Worm (Caenorhabditis elegans) whole organism, young adult: ENCODE measurements around the gene hpo-28.

ENCODE experiments used
- B0019.2 ChIP-seq: fragments of 200-800 bp; sonication (Bioruptor generic); conservative IDR thresholded peaks from 2 replicates; pipeline ENCODE4 v1.3.6; 2022; ENCODE audit warnings: missing genetic modification reagents, missing genetic modification characterization, missing compliant biosample characterization
- C17E4.6 ChIP-seq: fragments of 200-800 bp; sonication (Bioruptor generic); IDR thresholded peaks from 2 replicates; pipeline ENCODE4 v1.3.6; 2022; ENCODE audit warnings: missing genetic modification reagents, missing genetic modification characterization, missing compliant biosample characterization
- D2030.7 ChIP-seq: fragments of 200-800 bp; sonication (Bioruptor generic); IDR thresholded peaks from 2 replicates; pipeline ENCODE4 v1.3.6; 2022; ENCODE audit warnings: missing genetic modification reagents, missing genetic modification characterization, missing compliant biosample characterization
- F39B2.1 ChIP-seq: fragments of 200-800 bp; sonication (Bioruptor generic); IDR thresholded peaks from 2 replicates; pipeline ENCODE4 v1.3.6; 2022; ENCODE audit warnings: missing genetic modification reagents, missing genetic modification characterization, missing compliant biosample characterization
- F57A8.1 ChIP-seq: fragments of 200-800 bp; sonication (Bioruptor generic); optimal IDR thresholded peaks from 2 replicates; lab custom pipeline; 2018; ENCODE audit warnings: mild to moderate bottlenecking, missing genetic modification characterization, moderate library complexity, missing compliant biosample characterization
- F57C9.4 ChIP-seq: sonication (generic microtip); optimal IDR thresholded peaks from 2 replicates; lab custom pipeline; 2017; ENCODE audit warnings: mild to moderate bottlenecking, missing genetic modification characterization, missing compliant biosample characterization
- K11D2.4 ChIP-seq: fragments of 200-800 bp; sonication (Bioruptor generic); IDR thresholded peaks from 2 replicates; pipeline ENCODE4 v1.3.6; 2022; ENCODE audit warnings: missing genetic modification reagents, missing genetic modification characterization, missing compliant biosample characterization
- K12H6.12 ChIP-seq: fragments of 200-800 bp; sonication (Bioruptor generic); optimal IDR thresholded peaks from 2 replicates; lab custom pipeline; 2018; ENCODE audit warnings: mild to moderate bottlenecking, missing genetic modification characterization, missing compliant biosample characterization
- T07F8.4 ChIP-seq: sonication (generic microtip); optimal IDR thresholded peaks from 2 replicates; lab custom pipeline; 2016; ENCODE audit warnings: mild to moderate bottlenecking, missing genetic modification characterization, moderate library complexity, missing compliant biosample characterization
- Y53G8AR.9 ChIP-seq: fragments of 200-800 bp; sonication (Bioruptor generic); conservative IDR thresholded peaks from 2 replicates; pipeline ENCODE4 v1.3.6; 2022; ENCODE audit warnings: missing genetic modification reagents, missing genetic modification characterization, missing compliant biosample characterization
- Y56A3A.18 ChIP-seq: fragments of 200-800 bp; sonication (Bioruptor generic); IDR thresholded peaks from 2 replicates; pipeline ENCODE4 v1.3.6; 2022; ENCODE audit warnings: missing genetic modification reagents, missing genetic modification characterization, missing compliant biosample characterization
- Y95B8A.8 ChIP-seq: fragments of 200-800 bp; sonication (Bioruptor generic); IDR thresholded peaks from 2 replicates; pipeline ENCODE4 v1.3.6; 2022; ENCODE audit warnings: missing genetic modification reagents, missing genetic modification characterization, missing compliant biosample characterization
- aptf-2 ChIP-seq: fragments of 200-800 bp; sonication (Bioruptor generic); conservative IDR thresholded peaks from 2 replicates; pipeline ENCODE4 v1.3.6; 2022; ENCODE audit warnings: missing genetic modification reagents, missing genetic modification characterization, missing compliant biosample characterization
- athp-1 ChIP-seq: sonication (generic microtip); optimal IDR thresholded peaks from 2 replicates; lab custom pipeline; 2017; ENCODE audit warnings: mild to moderate bottlenecking, missing genetic modification characterization, missing compliant biosample characterization
- attf-3 ChIP-seq: fragments of 200-800 bp; sonication (Bioruptor generic); conservative IDR thresholded peaks from 2 replicates; pipeline ENCODE4 v1.3.6; 2022; ENCODE audit warnings: missing genetic modification reagents, missing genetic modification characterization, missing compliant biosample characterization
- bed-1 ChIP-seq: fragments of 200-800 bp; sonication (Bioruptor generic); IDR thresholded peaks from 2 replicates; pipeline ENCODE4 v1.3.6; 2022; ENCODE audit warnings: missing genetic modification reagents, missing genetic modification characterization, missing compliant biosample characterization
- bed-2 ChIP-seq: fragments of 200-800 bp; sonication (Bioruptor generic); IDR thresholded peaks from 2 replicates; pipeline ENCODE4 v1.3.6; 2022; ENCODE audit warnings: missing genetic modification reagents, missing genetic modification characterization, missing compliant biosample characterization
- ceh-27 ChIP-seq: fragments of 200-800 bp; sonication (Bioruptor generic); optimal IDR thresholded peaks from 2 replicates; lab custom pipeline; 2018; ENCODE audit warnings: mild to moderate bottlenecking, missing genetic modification characterization, moderate library complexity, missing compliant biosample characterization
- ceh-40 ChIP-seq: fragments of 200-800 bp; sonication (Bioruptor generic); IDR thresholded peaks from 2 replicates; pipeline ENCODE4 v1.3.6; 2022; ENCODE audit warnings: missing genetic modification characterization, missing compliant biosample characterization
- ceh-91 ChIP-seq: fragments of 200-800 bp; sonication (Bioruptor generic); IDR thresholded peaks from 2 replicates; pipeline ENCODE4 v1.3.6; 2022; ENCODE audit warnings: missing genetic modification reagents, missing genetic modification characterization, missing compliant biosample characterization
- dpl-1 ChIP-seq: fragments of 150-350 bp; optimal IDR thresholded peaks from 2 replicates; lab custom pipeline; 2014; ENCODE audit warnings: missing biosample characterization, missing genetic modification reagents, missing genetic modification characterization
- egl-18 ChIP-seq: fragments of 200-800 bp; sonication (Bioruptor generic); IDR thresholded peaks from 2 replicates; pipeline ENCODE4 v1.3.6; 2022; ENCODE audit warnings: missing genetic modification reagents, missing genetic modification characterization, missing compliant biosample characterization
- egrh-3 ChIP-seq: fragments of 200-800 bp; sonication (Bioruptor generic); IDR thresholded peaks from 2 replicates; pipeline ENCODE4 v1.3.6; 2022; ENCODE audit warnings: missing genetic modification reagents, missing genetic modification characterization, missing compliant biosample characterization
- hlh-26 ChIP-seq: fragments of 200-800 bp; sonication (Bioruptor generic); conservative IDR thresholded peaks from 2 replicates; pipeline ENCODE4 v1.3.6; 2022; ENCODE audit warnings: missing genetic modification reagents, missing genetic modification characterization, missing compliant biosample characterization
- hsf-1 ChIP-seq: fragments of 200-800 bp; sonication (Bioruptor generic); IDR thresholded peaks from 2 replicates; pipeline ENCODE4 v1.3.6; 2022; ENCODE audit warnings: missing genetic modification reagents, missing genetic modification characterization, missing compliant biosample characterization
- lin-40 ChIP-seq: sonication (generic microtip); optimal IDR thresholded peaks from 2 replicates; lab custom pipeline; 2016; ENCODE audit warnings: missing genetic modification characterization, mild to moderate bottlenecking, missing compliant biosample characterization, missing genotype, missing genetic modification reagents
- lin-54 ChIP-seq: fragments of 200-800 bp; sonication (Bioruptor generic); optimal IDR thresholded peaks from 2 replicates; lab custom pipeline; 2018; ENCODE audit warnings: mild to moderate bottlenecking, missing genetic modification characterization, missing compliant biosample characterization
- lsy-27 ChIP-seq: sonication (generic microtip); optimal IDR thresholded peaks from 2 replicates; lab custom pipeline; 2017; ENCODE audit warnings: missing genetic modification characterization, mild to moderate bottlenecking, missing compliant biosample characterization, antibody characterized with exemption, missing genotype, borderline replicate concordance; ENCODE audit not compliant: insufficient read depth
- madf-6 ChIP-seq: fragments of 200-800 bp; sonication (Bioruptor generic); IDR thresholded peaks from 2 replicates; pipeline ENCODE4 v1.3.6; 2022; ENCODE audit warnings: missing genetic modification reagents, missing genetic modification characterization, missing compliant biosample characterization
- madf-8 ChIP-seq: fragments of 200-800 bp; sonication (Bioruptor generic); conservative IDR thresholded peaks from 2 replicates; pipeline ENCODE4 v1.3.6; 2022; ENCODE audit warnings: missing genetic modification reagents, missing genetic modification characterization, missing compliant biosample characterization
- mcd-1 ChIP-seq: fragments of 200-800 bp; sonication (Bioruptor generic); IDR thresholded peaks from 2 replicates; pipeline ENCODE4 v1.3.6; 2022; ENCODE audit warnings: missing genetic modification reagents, missing genetic modification characterization, missing compliant biosample characterization
- mes-4 ChIP-seq: sonication (generic microtip); optimal IDR thresholded peaks from 2 replicates; lab custom pipeline; 2016; ENCODE audit warnings: missing genotype, missing genetic modification characterization, missing compliant biosample characterization
- nfya-2 ChIP-seq: fragments of 200-800 bp; sonication (Bioruptor generic); IDR thresholded peaks from 2 replicates; pipeline ENCODE4 v1.3.6; 2022; ENCODE audit warnings: missing genetic modification reagents, missing genetic modification characterization, missing compliant biosample characterization
- nhr-179 ChIP-seq: sonication (generic microtip); optimal IDR thresholded peaks from 2 replicates; lab custom pipeline; 2016; ENCODE audit warnings: mild to moderate bottlenecking, missing genetic modification characterization, missing compliant biosample characterization
- rcor-1 ChIP-seq: fragments of 200-800 bp; sonication (Bioruptor generic); IDR thresholded peaks from 2 replicates; pipeline ENCODE4 v1.3.6; 2022; ENCODE audit warnings: missing genetic modification reagents, missing genetic modification characterization, missing compliant biosample characterization
- rpc-1 ChIP-seq, 2 experiments: fragments of 150-350 bp in 1 of 2; sonication (generic microtip) in 1 of 2; optimal IDR thresholded peaks; 2 replicates each; lab custom pipeline; 2014 to 2018; ENCODE audit warnings: missing biosample characterization in 1 of 2, missing genetic modification characterization in 1 of 2, missing genetic modification reagents in 1 of 2, missing genotype in 1 of 2
- snpc-1.1 ChIP-seq: sonication (generic microtip); optimal IDR thresholded peaks from 2 replicates; lab custom pipeline; 2017; ENCODE audit warnings: missing genetic modification characterization, mild to moderate bottlenecking, missing compliant biosample characterization, antibody characterized with exemption, moderate library complexity, missing genotype, missing genetic modification reagents; ENCODE audit not compliant: insufficient read depth
- snpc-1.3 ChIP-seq: sonication (generic microtip); optimal IDR thresholded peaks from 2 replicates; lab custom pipeline; 2017; ENCODE audit warnings: missing genetic modification characterization, mild to moderate bottlenecking, missing compliant biosample characterization, antibody characterized with exemption, moderate library complexity, missing genotype, missing genetic modification reagents; ENCODE audit not compliant: insufficient read depth
- snpc-3.4 ChIP-seq: sonication (generic microtip); optimal IDR thresholded peaks from 2 replicates; lab custom pipeline; 2017; ENCODE audit warnings: missing genetic modification characterization, mild to moderate bottlenecking, missing compliant biosample characterization, antibody characterized with exemption, moderate library complexity, missing genotype, missing genetic modification reagents
- snpc-4 ChIP-seq, 5 experiments: fragments of 150-350 bp in 1 of 5; sonication (generic microtip) in 4 of 5; optimal IDR thresholded peaks; 2 replicates each; lab custom pipeline; 2014 to 2018; ENCODE audit warnings: missing genetic modification characterization in 5 of 5, missing biosample characterization in 3 of 5, antibody characterized with exemption in 2 of 5, mild to moderate bottlenecking in 2 of 5, missing compliant biosample characterization in 2 of 5, missing genotype in 2 of 5, moderate library complexity in 2 of 5, missing genetic modification reagents in 1 of 5
- sptf-2 ChIP-seq: fragments of 200-800 bp; sonication (Bioruptor generic); optimal IDR thresholded peaks from 2 replicates; lab custom pipeline; 2018; ENCODE audit warnings: mild to moderate bottlenecking, missing genetic modification characterization, missing compliant biosample characterization
- tbp1 ChIP-seq: fragments of 200-800 bp; sonication (Bioruptor generic); optimal IDR thresholded peaks from 2 replicates; lab custom pipeline; 2018; ENCODE audit warnings: mild to moderate bottlenecking, missing genetic modification characterization, missing compliant biosample characterization
- tlf-1 ChIP-seq: fragments of 200-800 bp; sonication (Bioruptor generic); optimal IDR thresholded peaks from 2 replicates; lab custom pipeline; 2018; ENCODE audit warnings: mild to moderate bottlenecking, missing genetic modification characterization, missing compliant biosample characterization
- xnd-1 ChIP-seq: sonication (generic microtip); optimal IDR thresholded peaks from 2 replicates; lab custom pipeline; 2016; ENCODE audit warnings: missing genotype, missing genetic modification reagents, missing genetic modification characterization, missing compliant biosample characterization
- zfh-2 ChIP-seq: fragments of 200-800 bp; sonication (Bioruptor generic); conservative IDR thresholded peaks from 2 replicates; pipeline ENCODE4 v1.3.6; 2022; ENCODE audit warnings: missing genetic modification reagents, missing genetic modification characterization, missing compliant biosample characterization
- ztf-22 ChIP-seq: fragments of 200-800 bp; sonication (Bioruptor generic); optimal IDR thresholded peaks from 2 replicates; lab custom pipeline; 2018; ENCODE audit warnings: mild to moderate bottlenecking, missing genetic modification characterization, moderate library complexity, missing compliant biosample characterization

Gene hpo-28

DNA sequence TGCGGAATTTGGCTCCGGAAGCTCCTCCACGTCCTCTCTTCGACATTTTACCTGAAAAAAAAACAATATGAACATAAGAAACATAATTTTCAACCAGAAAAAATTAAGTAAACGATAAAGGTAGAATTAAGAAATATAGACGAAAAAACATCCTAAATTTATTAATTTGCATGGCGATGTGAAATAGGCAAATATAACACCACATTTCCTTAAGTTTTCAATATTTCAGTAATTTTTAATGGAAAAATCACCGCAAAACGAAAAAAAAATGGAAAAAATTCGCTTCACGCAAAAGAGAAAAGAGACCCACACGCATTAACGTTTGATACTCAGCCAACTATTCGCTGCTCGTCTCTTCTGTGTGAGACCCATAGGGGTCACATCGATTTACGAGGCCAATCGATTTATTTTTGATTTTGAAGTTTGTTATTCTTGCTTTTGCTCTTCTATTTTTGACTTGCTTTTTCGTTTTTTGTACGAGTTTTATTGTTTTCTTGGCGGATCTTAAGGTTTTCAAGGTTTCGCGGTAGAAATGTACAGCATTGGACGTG lies 3.0 kb downstream of the hpo-28 start, which contains the start of gene rpl-23:
TSS of gene rpl-23 (minus strand) at position 51 of the 551 bp plus-strand sequence.
- TF ChIP-seq xnd-1 (tag; lab: Kevin White, UChicago): peak; percentile 10
- TF ChIP-seq snpc-1.1 (tag; lab: Kevin White, UChicago): peak; percentile 54
- TF ChIP-seq nfya-2 (GFP tag; lab: Robert Waterston, UW): no peak
- TF ChIP-seq nhr-179: no peak
- TF ChIP-seq snpc-3.4 (tag; lab: Kevin White, UChicago): peak; percentile 87
- TF ChIP-seq F39B2.1: no peak
- TF ChIP-seq zfh-2 (GFP tag; lab: Robert Waterston, UW): no peak
- peak; percentile 81 for TF ChIP-seq athp-1 (tag; lab: Kevin White, UChicago)
- TF ChIP-seq egrh-3 (GFP tag; lab: Robert Waterston, UW): no peak
- no peak for TF ChIP-seq sptf-2 (GFP tag; lab: Kevin White, UChicago)
- TF ChIP-seq snpc-4 (GFP tag; optimal IDR thresholded peaks at IDR 0.05; lab: Kevin White, UChicago): peak; percentile 57
- peak; percentile 32 to 85 (median 59) for TF ChIP-seq snpc-4 (tag; optimal IDR thresholded peaks at IDR 0.05; lab: Kevin White, UChicago)
- no peak for TF ChIP-seq C17E4.6 (GFP tag; lab: Robert Waterston, UW)
- TF ChIP-seq tlf-1 (GFP tag; lab: Kevin White, UChicago): peak; percentile 67
- TF ChIP-seq madf-6 (GFP tag; lab: Robert Waterston, UW): peak; percentile 80
- TF ChIP-seq F57A8.1 (GFP tag; lab: Kevin White, UChicago): no peak
- TF ChIP-seq mes-4 (tag; lab: Kevin White, UChicago): no peak
- TF ChIP-seq attf-3 (GFP tag; lab: Robert Waterston, UW): peak; percentile 57
- TF ChIP-seq rpc-1 (optimal IDR thresholded peaks at IDR 0.05; lab: Kevin White, UChicago): no peak
- TF ChIP-seq rpc-1 (tag; optimal IDR thresholded peaks at IDR 0.05; lab: Kevin White, UChicago): no peak
- TF ChIP-seq snpc-1.3: peak; percentile 78
- TF ChIP-seq hlh-26 (GFP tag; lab: Robert Waterston, UW): no peak
- no peak for TF ChIP-seq hsf-1 (GFP tag; lab: Robert Waterston, UW)
- peak; percentile 59 for TF ChIP-seq K12H6.12 (tag; lab: Kevin White, UChicago)
- peak; percentile 85 for TF ChIP-seq Y53G8AR.9 (GFP tag; lab: Robert Waterston, UW)
- TF ChIP-seq lsy-27 (tag; lab: Kevin White, UChicago): peak; percentile 53
- peak; percentile 73 for TF ChIP-seq mcd-1 (GFP tag; lab: Robert Waterston, UW)
- peak; percentile 77 for TF ChIP-seq D2030.7
- TF ChIP-seq egl-18: no peak
- peak; percentile 35; the same call in 1 of the 2 replicates for TF ChIP-seq K11D2.4 (GFP tag; lab: Robert Waterston, UW)
- no peak for TF ChIP-seq ztf-22
- TF ChIP-seq tbp1 (GFP tag; lab: Kevin White, UChicago): peak; percentile 61
- TF ChIP-seq T07F8.4 (tag; lab: Kevin White, UChicago): no peak
- TF ChIP-seq lin-54: peak; percentile 74
- TF ChIP-seq rcor-1: peak; percentile 69
- TF ChIP-seq F57C9.4: no peak
- TF ChIP-seq Y56A3A.18 (GFP tag; lab: Robert Waterston, UW): no peak
- TF ChIP-seq ceh-40: no peak
- peak; percentile 77 for TF ChIP-seq ceh-27 (GFP tag; lab: Kevin White, UChicago)
- TF ChIP-seq ceh-91 (GFP tag; lab: Robert Waterston, UW): peak; percentile 68
- TF ChIP-seq aptf-2 (GFP tag; lab: Robert Waterston, UW): 0 out of 2 replicates have a peak, but pooled peaks have one; percentile 48
- peak; percentile 71 for TF ChIP-seq lin-40 (tag; lab: Kevin White, UChicago)
- no peak for TF ChIP-seq bed-1
- peak; percentile 74; the same call in 1 of the 2 replicates for TF ChIP-seq Y95B8A.8 (GFP tag; lab: Robert Waterston, UW)
- peak; percentile 41 for TF ChIP-seq madf-8
- no peak for TF ChIP-seq bed-2 (GFP tag; lab: Robert Waterston, UW)
- peak; percentile 68 for TF ChIP-seq dpl-1 (GFP tag; lab: Kevin White, UChicago)
- peak; percentile 48; the same call in 1 of the 2 replicates for TF ChIP-seq B0019.2 (GFP tag; lab: Robert Waterston, UW)
